Worm (Caenorhabditis elegans) whole organism, L2 larva: ENCODE measurements around the gene T24E12.12.

ENCODE experiments used
- F13H6.1 ChIP-seq: sonication (generic microtip); optimal IDR thresholded peaks from 2 replicates; lab custom pipeline; 2016; ENCODE audit warnings: missing genetic modification characterization, missing compliant biosample characterization
- R02D3.7 ChIP-seq: fragments of 150-350 bp; optimal IDR thresholded peaks from 2 replicates; lab custom pipeline; 2014; ENCODE audit warnings: missing biosample characterization, missing genetic modification characterization
- Y55F3AM.14 ChIP-seq: fragments of 200-800 bp; sonication (Bioruptor generic); optimal IDR thresholded peaks from 2 replicates; lab custom pipeline; 2018; ENCODE audit warnings: mild to moderate bottlenecking, missing genetic modification characterization, missing compliant biosample characterization
- ZK546.5 ChIP-seq: sonication (generic microtip); optimal IDR thresholded peaks from 2 replicates; lab custom pipeline; 2017; ENCODE audit warnings: missing biosample characterization, missing genetic modification characterization
- alr-1 ChIP-seq: fragments of 150-350 bp; optimal IDR thresholded peaks from 2 replicates; lab custom pipeline; 2014; ENCODE audit warnings: missing biosample characterization, missing genetic modification characterization
- aly-2 ChIP-seq: fragments of 150-350 bp; optimal IDR thresholded peaks from 2 replicates; lab custom pipeline; 2014; ENCODE audit warnings: missing biosample characterization, missing genetic modification characterization
- ama-1 ChIP-seq: fragments of 150-350 bp; optimal IDR thresholded peaks from 2 replicates; lab custom pipeline; 2018; ENCODE audit warnings: inconsistent platforms
- blmp-1 ChIP-seq: sonication (generic microtip); optimal IDR thresholded peaks from 2 replicates; lab custom pipeline; 2017; ENCODE audit warnings: missing genetic modification characterization, mild to moderate bottlenecking, missing compliant biosample characterization, antibody characterized with exemption, moderate library complexity; ENCODE audit not compliant: insufficient read depth
- ceh-16 ChIP-seq: fragments of 150-350 bp; optimal IDR thresholded peaks from 2 replicates; lab custom pipeline; 2014; ENCODE audit warnings: missing biosample characterization, missing genetic modification characterization
- crh-2 ChIP-seq: sonication (generic microtip); optimal IDR thresholded peaks from 2 replicates; lab custom pipeline; 2017; ENCODE audit warnings: missing biosample characterization, missing genetic modification characterization
- egl-27 ChIP-seq: sonication (generic microtip); optimal IDR thresholded peaks from 3 replicates; lab custom pipeline; 2017; ENCODE audit warnings: missing biosample characterization, missing genetic modification reagents, missing genetic modification characterization
- elt-3 ChIP-seq: sonication (generic microtip); optimal IDR thresholded peaks from 2 replicates; lab custom pipeline; 2017; ENCODE audit warnings: missing biosample characterization, missing genetic modification characterization
- fos-1 ChIP-seq: fragments of 150-350 bp; optimal IDR thresholded peaks from 2 replicates; lab custom pipeline; 2014; ENCODE audit warnings: missing biosample characterization, missing genetic modification characterization
- gmeb-1 ChIP-seq: fragments of 150-350 bp; optimal IDR thresholded peaks from 2 replicates; lab custom pipeline; 2014; ENCODE audit warnings: missing biosample characterization, missing genetic modification characterization
- lin-11 ChIP-seq: fragments of 150-350 bp; sonication (generic microtip); optimal IDR thresholded peaks from 2 replicates; lab custom pipeline; 2014; ENCODE audit warnings: missing biosample characterization, missing genetic modification characterization, inconsistent platforms, mixed read lengths
- lin-39 ChIP-seq: fragments of 150-350 bp; optimal IDR thresholded peaks from 2 replicates; lab custom pipeline; 2014; ENCODE audit warnings: missing biosample characterization, missing genetic modification reagents, missing genetic modification characterization
- lsy-2 ChIP-seq, 2 experiments: fragments of 150-350 bp in 1 of 2; sonication (generic microtip) in 1 of 2; optimal IDR thresholded peaks; 2 replicates each; lab custom pipeline; 2014 to 2017; ENCODE audit warnings: missing biosample characterization in 2 of 2, missing genetic modification characterization in 2 of 2
- nhr-10 ChIP-seq: sonication (generic microtip); optimal IDR thresholded peaks from 2 replicates; lab custom pipeline; 2017; ENCODE audit warnings: missing biosample characterization, missing genetic modification characterization
- nhr-11 ChIP-seq: fragments of 150-350 bp; optimal IDR thresholded peaks from 2 replicates; lab custom pipeline; 2014; ENCODE audit warnings: missing biosample characterization, missing genetic modification characterization
- nhr-129 ChIP-seq: fragments of 150-350 bp; optimal IDR thresholded peaks from 2 replicates; lab custom pipeline; 2014; ENCODE audit warnings: missing biosample characterization, missing genetic modification characterization
- nhr-21 ChIP-seq: fragments of 150-350 bp; optimal IDR thresholded peaks from 2 replicates; lab custom pipeline; 2014; ENCODE audit warnings: missing biosample characterization, missing genetic modification characterization
- nhr-237 ChIP-seq: fragments of 150-350 bp; optimal IDR thresholded peaks from 2 replicates; lab custom pipeline; 2014; ENCODE audit warnings: missing biosample characterization, missing genetic modification characterization
- nhr-25 ChIP-seq: fragments of 150-350 bp; sonication (generic microtip); optimal IDR thresholded peaks from 3 replicates; lab custom pipeline; 2014; ENCODE audit warnings: missing biosample characterization, missing genetic modification characterization
- nhr-6 ChIP-seq: fragments of 150-350 bp; optimal IDR thresholded peaks from 2 replicates; lab custom pipeline; 2014; ENCODE audit warnings: missing biosample characterization, missing genetic modification characterization
- nhr-77 ChIP-seq: fragments of 150-350 bp; optimal IDR thresholded peaks from 2 replicates; lab custom pipeline; 2014; ENCODE audit warnings: missing biosample characterization, missing genetic modification characterization
- peb-1 ChIP-seq: fragments of 150-350 bp; optimal IDR thresholded peaks from 2 replicates; lab custom pipeline; 2014; ENCODE audit warnings: missing biosample characterization, missing genetic modification characterization
- skn-1 ChIP-seq: sonication (generic microtip); optimal IDR thresholded peaks from 2 replicates; lab custom pipeline; 2017; ENCODE audit warnings: missing biosample characterization, missing genetic modification characterization
- sma-3 ChIP-seq: sonication (generic microtip); optimal IDR thresholded peaks from 2 replicates; lab custom pipeline; 2016; ENCODE audit warnings: missing genetic modification reagents, missing genetic modification characterization, missing compliant biosample characterization
- sma-9 ChIP-seq, 2 experiments: fragments of 150-350 bp in 1 of 2; sonication (generic microtip) in 1 of 2; optimal IDR thresholded peaks; 2 replicates each; lab custom pipeline; 2014 to 2016; ENCODE audit warnings: missing genetic modification characterization in 2 of 2, mild to moderate bottlenecking in 1 of 2, missing biosample characterization in 1 of 2, missing compliant biosample characterization in 1 of 2, missing genetic modification reagents in 1 of 2, moderate library complexity in 1 of 2
- snpc-4 ChIP-seq: fragments of 150-350 bp; optimal IDR thresholded peaks from 2 replicates; lab custom pipeline; 2014; ENCODE audit warnings: missing biosample characterization, missing genetic modification characterization
- unc-62 ChIP-seq: fragments of 150-350 bp; optimal IDR thresholded peaks from 2 replicates; lab custom pipeline; 2014; ENCODE audit warnings: missing biosample characterization, missing genetic modification reagents, missing genetic modification characterization
- zag-1 ChIP-seq: fragments of 150-350 bp; optimal IDR thresholded peaks from 2 replicates; lab custom pipeline; 2014; ENCODE audit warnings: missing biosample characterization, missing genetic modification characterization
- ztf-1 ChIP-seq: fragments of 200-800 bp; sonication (Bioruptor generic); conservative IDR thresholded peaks from 2 replicates; pipeline ENCODE4 v1.3.6; 2022; ENCODE audit warnings: missing genetic modification characterization, missing compliant biosample characterization
- ztf-4 ChIP-seq: fragments of 150-350 bp; optimal IDR thresholded peaks from 2 replicates; lab custom pipeline; 2014; ENCODE audit warnings: missing biosample characterization, missing genetic modification characterization

The T24E12.12 gene

ce11 chrII:3739647-3740046 is 19.4 kb upstream of the T24E12.12 start, which contains the start of gene F12E12.2:
Gene F12E12.2, plus strand, starts transcription at chrII:3739947.
- TF ChIP-seq ZK546.5 (tag; lab: Kevin White, UChicago) (no peak), R02D3.7 (tag; lab: Kevin White, UChicago) (no peak), skn-1 (tag; lab: Kevin White, UChicago) (no peak), alr-1 (tag; lab: Kevin White, UChicago) (no peak), unc-62 (no peak), nhr-11 (no peak), nhr-21 (no peak), ama-1 (lab: Kevin White, UChicago) (no peak), ztf-4 (no peak)

ce11 chrII:3741584-3741983 is 17.5 kb upstream of the T24E12.12 start, which contains the start of gene F12E12.1:
Gene F12E12.1, plus strand, starts transcription at chrII:3741884.
- no peak for TF ChIP-seq crh-2
- no peak for TF ChIP-seq lsy-2 (tag; optimal IDR thresholded peaks at IDR 0.05; lab: Kevin White, UChicago)
- TF ChIP-seq lin-39 (tag; lab: Kevin White, UChicago): no peak

- TF ChIP-seq F13H6.1 (tag; lab: Kevin White, UChicago): no peak
- TF ChIP-seq fos-1 (tag; lab: Kevin White, UChicago): no peak
- no peak for TF ChIP-seq skn-1 (tag; lab: Kevin White, UChicago)
- no peak for TF ChIP-seq zag-1 (tag; lab: Kevin White, UChicago)
- no peak for TF ChIP-seq unc-62
- peak; percentile 62 for TF ChIP-seq sma-9 (GFP tag; optimal IDR thresholded peaks at IDR 0.05; lab: Kevin White, UChicago)
- no peak for TF ChIP-seq sma-9 (tag; optimal IDR thresholded peaks at IDR 0.05; lab: Kevin White, UChicago)
- TF ChIP-seq R02D3.7 (tag; lab: Kevin White, UChicago): no peak
These were observed 15.3 kb upstream of the T24E12.12 start, which contains the start of gene nta-1 for ce11 chrII:3743684-3744200. Gene nta-1, minus strand, starts transcription at chrII:3743814.

ce11 chrII:3747405-3747804 is 11.7 kb upstream of the T24E12.12 start, which contains the start of gene fbxb-92:
Gene fbxb-92, minus strand, starts transcription at chrII:3747505.
- no peak for TF ChIP-seq nhr-25 (tag; lab: Kevin White, UChicago)
- TF ChIP-seq gmeb-1 (tag; lab: Kevin White, UChicago): no peak
- TF ChIP-seq lin-11 (tag; lab: Kevin White, UChicago): no peak
- no peak for TF ChIP-seq aly-2 (tag; lab: Kevin White, UChicago)
- TF ChIP-seq nhr-77 (tag; lab: Kevin White, UChicago): no peak
- TF ChIP-seq nhr-6 (tag; lab: Kevin White, UChicago): no peak
- TF ChIP-seq blmp-1: no peak
- TF ChIP-seq egl-27 (tag; lab: Kevin White, UChicago): no peak
- no peak for TF ChIP-seq ztf-1 (GFP tag; lab: Robert Waterston, UW)
- TF ChIP-seq Y55F3AM.14 (GFP tag; lab: Kevin White, UChicago): no peak

- TF ChIP-seq nhr-237 (tag; lab: Kevin White, UChicago) (no peak), egl-27 (tag; lab: Kevin White, UChicago) (no peak), sma-3 (GFP tag; lab: Kevin White, UChicago) (no peak), ceh-16 (no peak), nhr-6 (tag; lab: Kevin White, UChicago) (no peak), crh-2 (no peak), nhr-10 (no peak), nhr-25 (tag; lab: Kevin White, UChicago) (no peak), peb-1 (tag; lab: Kevin White, UChicago) (no peak), blmp-1 (no peak), elt-3 (no peak), nhr-129 (tag; lab: Kevin White, UChicago) (no peak)
- TF ChIP-seq, all 48 proteins: peak for 0
These were observed 10.4 kb upstream of the T24E12.12 start, which contains the start of gene fbxb-90 for ce11 chrII:3748719-3749118. Gene fbxb-90, minus strand, starts transcription at chrII:3748819.

ce11 chrII:3750685-3751084 is 8.4 kb upstream of the T24E12.12 start, which contains the start of gene fbxb-91:
Gene fbxb-91, minus strand, starts transcription at chrII:3750785.
- TF ChIP-seq snpc-4 (tag; lab: Kevin White, UChicago): no peak
- TF ChIP-seq lin-39 (tag; lab: Kevin White, UChicago): no peak
- no peak for TF ChIP-seq nhr-11
- no peak for TF ChIP-seq aly-2 (tag; lab: Kevin White, UChicago)
- no peak for TF ChIP-seq nhr-10
